Worm (Caenorhabditis elegans) whole organism, L4 larva: Measurements from ENCODE around the gene dnj-11.

ENCODE experiments used
- ces-1 ChIP-seq: fragments of 150-350 bp; sonication (generic microtip); optimal IDR thresholded peaks from 4 replicates; lab custom pipeline; 2014; ENCODE audit warnings: missing biosample characterization, missing genetic modification reagents, missing genetic modification characterization
- daf-12 ChIP-seq: fragments of 150-350 bp; optimal IDR thresholded peaks from 2 replicates; lab custom pipeline; 2014; ENCODE audit warnings: missing biosample characterization, missing genetic modification reagents, missing genetic modification characterization
- daf-16 ChIP-seq, 3 experiments: sonication (generic microtip); optimal IDR thresholded peaks; 2 replicates each; lab custom pipeline; 2016 to 2017; ENCODE audit warnings: missing genetic modification characterization in 3 of 3, missing genetic modification reagents in 3 of 3, mild to moderate bottlenecking in 2 of 3, missing compliant biosample characterization in 2 of 3, missing biosample characterization in 1 of 3, moderate library complexity in 1 of 3
- dmd-6 ChIP-seq: fragments of 200-800 bp; sonication (Bioruptor generic); IDR thresholded peaks from 2 replicates; pipeline ENCODE4 v1.3.6; 2022; ENCODE audit warnings: missing genetic modification reagents, missing genetic modification characterization, missing compliant biosample characterization
- dve-1 ChIP-seq: sonication (generic microtip); optimal IDR thresholded peaks from 2 replicates; lab custom pipeline; 2017; ENCODE audit warnings: antibody characterized with exemption, mild to moderate bottlenecking, missing genetic modification characterization, missing compliant biosample characterization; ENCODE audit not compliant: insufficient read depth
- fos-1 ChIP-seq: fragments of 150-350 bp; optimal IDR thresholded peaks from 2 replicates; lab custom pipeline; 2014; ENCODE audit warnings: missing biosample characterization, missing genetic modification characterization
- hlh-11 ChIP-seq: fragments of 200-800 bp; sonication (Bioruptor generic); optimal IDR thresholded peaks from 2 replicates; lab custom pipeline; 2018; ENCODE audit warnings: mild to moderate bottlenecking, missing genetic modification characterization, missing compliant biosample characterization
- hlh-30 ChIP-seq: sonication (generic microtip); optimal IDR thresholded peaks from 2 replicates; lab custom pipeline; 2017; ENCODE audit warnings: antibody characterized with exemption, mild to moderate bottlenecking, missing genetic modification characterization, missing compliant biosample characterization; ENCODE audit not compliant: insufficient read depth
- lin-1 ChIP-seq: fragments of 200-800 bp; sonication (Bioruptor generic); IDR thresholded peaks from 2 replicates; pipeline ENCODE4 v1.3.6; 2022; ENCODE audit warnings: missing genetic modification reagents, missing genetic modification characterization, missing compliant biosample characterization
- lin-38 ChIP-seq: fragments of 200-800 bp; sonication (Bioruptor generic); IDR thresholded peaks from 2 replicates; pipeline ENCODE4 v1.3.6; 2022; ENCODE audit warnings: missing genetic modification reagents, missing genetic modification characterization, missing compliant biosample characterization
- mdl-1 ChIP-seq, 2 experiments: fragments of 150-350 bp in 1 of 2; sonication (generic microtip) in 1 of 2; optimal IDR thresholded peaks; 2 replicates each; lab custom pipeline; 2014 to 2017; ENCODE audit warnings: missing biosample characterization in 2 of 2, missing genetic modification characterization in 2 of 2
- mdt-29 ChIP-seq: fragments of 200-800 bp; sonication (Bioruptor generic); IDR thresholded peaks from 2 replicates; pipeline ENCODE4 v1.3.6; 2022; ENCODE audit warnings: missing genetic modification reagents, missing genetic modification characterization, missing compliant biosample characterization
- mes-2 ChIP-seq: sonication (generic microtip); optimal IDR thresholded peaks from 2 replicates; lab custom pipeline; 2016; ENCODE audit warnings: missing genotype, mild to moderate bottlenecking, missing genetic modification characterization, missing compliant biosample characterization; ENCODE audit not compliant: poor library complexity, severe bottlenecking
- mxl-3 ChIP-seq: fragments of 200-800 bp; sonication (Bioruptor generic); optimal IDR thresholded peaks from 2 replicates; lab custom pipeline; 2018; ENCODE audit warnings: mild to moderate bottlenecking, missing genetic modification characterization, missing compliant biosample characterization
- nhr-10 ChIP-seq: fragments of 150-350 bp; optimal IDR thresholded peaks from 2 replicates; lab custom pipeline; 2014; ENCODE audit warnings: missing biosample characterization, missing genetic modification characterization
- nhr-102 ChIP-seq: sonication (generic microtip); optimal IDR thresholded peaks from 2 replicates; lab custom pipeline; 2016; ENCODE audit warnings: mild to moderate bottlenecking, missing genetic modification characterization, moderate library complexity, missing compliant biosample characterization
- nhr-28 ChIP-seq: fragments of 150-350 bp; optimal IDR thresholded peaks from 2 replicates; lab custom pipeline; 2014; ENCODE audit warnings: missing biosample characterization, missing genetic modification characterization
- nhr-42 ChIP-seq: fragments of 200-800 bp; sonication (Bioruptor generic); IDR thresholded peaks from 2 replicates; pipeline ENCODE4 v1.3.6; 2022; ENCODE audit warnings: missing genetic modification characterization, missing compliant biosample characterization
- nhr-48 ChIP-seq: sonication (generic microtip); optimal IDR thresholded peaks from 2 replicates; lab custom pipeline; 2016; ENCODE audit warnings: mild to moderate bottlenecking, missing genetic modification characterization, missing compliant biosample characterization
- nhr-77 ChIP-seq: fragments of 150-350 bp; optimal IDR thresholded peaks from 2 replicates; lab custom pipeline; 2014; ENCODE audit warnings: missing biosample characterization, missing genetic modification characterization
- pha-4 ChIP-seq, 2 experiments: fragments of 150-350 bp in 1 of 2; fragments of 200-800 bp in 1 of 2; sonication (Bioruptor generic) in 1 of 2; IDR thresholded peaks in 1 of 2; optimal IDR thresholded peaks in 1 of 2; 2 replicates each; pipeline versions ENCODE4 v1.3.6 to Lab custom; 2014 to 2022; ENCODE audit warnings: missing genetic modification characterization in 2 of 2, missing genetic modification reagents in 2 of 2, missing biosample characterization in 1 of 2, missing compliant biosample characterization in 1 of 2
- php-3 ChIP-seq: fragments of 200-800 bp; sonication (Bioruptor generic); IDR thresholded peaks from 2 replicates; pipeline ENCODE4 v1.3.6; 2022; ENCODE audit warnings: missing genetic modification reagents, missing genetic modification characterization, missing compliant biosample characterization
- pqm-1 ChIP-seq: sonication (generic microtip); optimal IDR thresholded peaks from 2 replicates; lab custom pipeline; 2017; ENCODE audit warnings: missing biosample characterization, missing genetic modification characterization
- sdz-12 ChIP-seq: fragments of 200-800 bp; sonication (Bioruptor generic); optimal IDR thresholded peaks from 2 replicates; lab custom pipeline; 2018; ENCODE audit warnings: mild to moderate bottlenecking, missing genetic modification characterization, missing compliant biosample characterization
- set-16 ChIP-seq: fragments of 200-800 bp; sonication (Bioruptor generic); IDR thresholded peaks from 2 replicates; pipeline ENCODE4 v1.3.6; 2022; ENCODE audit warnings: missing genetic modification reagents, missing genetic modification characterization, missing compliant biosample characterization
- skn-1 ChIP-seq: fragments of 150-350 bp; optimal IDR thresholded peaks from 2 replicates; lab custom pipeline; 2014; ENCODE audit warnings: missing biosample characterization, missing genetic modification characterization
- snpc-1.2 ChIP-seq: fragments of 200-800 bp; sonication (Bioruptor generic); IDR thresholded peaks from 2 replicates; pipeline ENCODE4 v1.3.6; 2022; ENCODE audit warnings: missing genetic modification reagents, missing genetic modification characterization, missing compliant biosample characterization
- tra-1 ChIP-seq: fragments of 200-800 bp; sonication (Bioruptor generic); IDR thresholded peaks from 2 replicates; pipeline ENCODE4 v1.3.6; 2022; ENCODE audit warnings: missing genetic modification reagents, missing genetic modification characterization, missing compliant biosample characterization
- unc-62 ChIP-seq, 3 experiments: fragments of 150-350 bp in 1 of 3; sonication (generic microtip); optimal IDR thresholded peaks in 2 of 3; peaks in 1 of 3; 1 replicate in 1 of 3; 2 replicates in 2 of 3; lab custom pipeline; 2014 to 2017; ENCODE audit warnings: missing biosample characterization in 3 of 3, missing genetic modification characterization in 3 of 3, missing genetic modification reagents in 3 of 3, missing genotype in 1 of 3
- ztf-7 ChIP-seq: fragments of 150-350 bp; optimal IDR thresholded peaks from 2 replicates; lab custom pipeline; 2014; ENCODE audit warnings: missing biosample characterization, missing genetic modification characterization

dnj-11 gene

DNA sequence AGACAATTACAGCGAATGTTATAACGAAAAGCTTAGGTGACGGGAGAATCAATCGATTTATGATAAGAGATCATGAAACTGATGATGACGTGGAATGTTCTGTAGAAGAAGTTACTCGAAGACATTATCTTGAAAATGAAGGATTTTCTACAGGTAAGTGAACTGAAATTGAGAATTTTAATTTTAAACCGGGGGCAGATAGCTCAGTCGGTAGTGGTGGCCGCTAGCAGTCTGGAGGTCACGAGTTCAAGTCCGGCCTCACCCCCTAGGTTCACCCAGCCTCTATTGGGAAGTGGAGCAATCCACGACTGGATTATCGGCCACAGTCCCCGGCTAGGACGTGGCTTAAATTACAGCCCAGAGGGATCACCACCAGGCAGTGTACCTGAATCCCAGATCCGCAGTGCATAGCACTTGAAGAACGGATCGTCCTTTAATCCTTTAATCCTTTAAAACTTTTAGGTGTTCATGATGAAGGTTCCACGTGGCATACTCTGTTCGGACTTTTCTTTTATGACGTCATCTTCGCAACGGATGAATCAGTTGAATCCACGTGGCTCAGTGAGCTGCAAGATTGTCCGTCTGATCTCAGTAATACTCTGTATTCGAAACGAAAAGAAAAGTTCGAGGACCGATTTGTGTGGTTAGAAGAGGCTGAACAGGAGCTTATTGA, 34.2 kb upstream of the dnj-11 start:
- TF ChIP-seq set-16 (GFP tag; lab: Robert Waterston, UW): peak; percentile 11; the same call in 1 of the 2 replicates
- peak; percentile 59; the same call in 1 of the 2 replicates for TF ChIP-seq snpc-1.2 (GFP tag; lab: Robert Waterston, UW)
- TF ChIP-seq, all 104 proteins: peak for 2; not testable (repeated sequence) for 102

DNA sequence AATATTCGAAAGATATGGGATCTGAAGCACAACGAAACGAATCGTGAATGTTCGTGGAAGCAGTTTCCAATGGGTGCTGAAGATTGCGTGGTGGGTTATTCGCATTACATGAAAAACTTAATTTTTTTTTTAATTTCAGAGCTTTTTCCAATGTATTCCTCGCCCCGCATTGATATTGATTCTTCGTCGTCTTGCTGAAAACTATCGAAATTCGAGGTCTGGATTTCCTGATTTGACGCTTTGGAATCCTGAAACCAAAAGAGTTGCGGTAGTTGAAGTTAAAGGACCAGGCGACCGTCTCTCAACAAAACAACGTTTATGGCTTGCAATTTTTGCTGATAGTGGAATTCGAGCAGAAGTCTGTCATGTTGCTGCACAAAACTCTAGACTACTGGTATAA, 33.6 kb upstream of the dnj-11 start:
- TF ChIP-seq hlh-11: peak; percentile 11
- no peak for TF ChIP-seq snpc-1.2 (GFP tag; lab: Robert Waterston, UW)
- peak; percentile 1 for TF ChIP-seq dve-1
- TF ChIP-seq mdt-29 (GFP tag; lab: Robert Waterston, UW): 0 out of 2 replicates have a peak, but pooled peaks have one; percentile 18
- no peak for TF ChIP-seq php-3 (GFP tag; lab: Robert Waterston, UW)
- no peak for TF ChIP-seq daf-16 (GFP tag; optimal IDR thresholded peaks at IDR 0.05; lab: Kevin White, UChicago)
- peak; percentile 79 for TF ChIP-seq daf-16 (tag; optimal IDR thresholded peaks at IDR 0.05; lab: Kevin White, UChicago)
- 0 out of 2 replicates have a peak, but pooled peaks have one; percentile 15 for TF ChIP-seq nhr-42

DNA sequence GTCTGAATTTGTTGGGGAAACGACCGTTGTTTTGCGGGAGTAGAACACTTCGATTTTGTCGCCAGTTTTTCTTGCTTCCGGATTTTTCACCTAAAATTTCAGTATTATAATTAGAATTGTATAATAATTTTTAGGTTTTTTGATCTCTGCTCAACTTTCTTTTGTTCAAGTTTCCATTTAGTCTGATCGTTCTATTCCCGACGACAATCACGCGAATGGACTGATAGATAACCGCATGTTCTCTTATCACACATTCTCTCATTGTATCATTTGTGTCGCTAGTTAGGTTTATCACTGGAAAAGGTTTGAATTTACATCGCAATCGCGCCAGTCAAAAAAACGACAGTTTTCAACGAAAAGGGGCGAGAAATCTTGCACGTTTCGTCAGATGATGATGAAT, 30.8 kb upstream of the dnj-11 start:
- TF ChIP-seq dmd-6 (GFP tag; lab: Robert Waterston, UW): peak; percentile 84
- peak; percentile 88 for TF ChIP-seq dve-1
- TF ChIP-seq fos-1 (tag; lab: Kevin White, UChicago): no peak
- TF ChIP-seq nhr-10: peak; percentile 54
- TF ChIP-seq php-3 (GFP tag; lab: Robert Waterston, UW): peak; percentile 61
- TF ChIP-seq unc-62 (GFP tag; optimal IDR thresholded peaks at IDR 0.05 in 1 of 2; lab: Kevin White, UChicago): no peak
- no peak for TF ChIP-seq unc-62 (tag; optimal IDR thresholded peaks at IDR 0.05; lab: Kevin White, UChicago)
- TF ChIP-seq pqm-1 (tag; lab: Kevin White, UChicago): peak; percentile 95
- peak; percentile 3 for TF ChIP-seq nhr-102 (tag; lab: Kevin White, UChicago)
- peak; percentile 79 for TF ChIP-seq hlh-30 (tag; lab: Kevin White, UChicago)
- TF ChIP-seq mes-2 (tag; lab: Kevin White, UChicago): peak; percentile 66
- TF ChIP-seq sdz-12: no peak
- no peak; the same call in 1 of the 2 replicates for TF ChIP-seq lin-38 (GFP tag; lab: Robert Waterston, UW)
- TF ChIP-seq ztf-7 (tag; lab: Kevin White, UChicago): peak; percentile 48
- no peak for TF ChIP-seq daf-12 (tag; lab: Kevin White, UChicago)
- peak; percentile 5 for TF ChIP-seq skn-1 (tag; lab: Kevin White, UChicago)
- TF ChIP-seq mdl-1 (tag; optimal IDR thresholded peaks at IDR 0.05; lab: Kevin White, UChicago): peak in 1 of 2 experiments; percentile 56
- TF ChIP-seq nhr-28 (tag; lab: Kevin White, UChicago): peak; percentile 91
- TF ChIP-seq lin-1 (GFP tag; lab: Robert Waterston, UW): peak; percentile 50; the same call in 1 of the 2 replicates
- peak; percentile 83 for TF ChIP-seq hlh-11
- peak; percentile 42; the same call in 1 of the 2 replicates for TF ChIP-seq pha-4 (GFP tag; IDR thresholded peaks at IDR 0.05; lab: Robert Waterston, UW)
- no peak for TF ChIP-seq pha-4 (tag; optimal IDR thresholded peaks at IDR 0.05; lab: Kevin White, UChicago)
- TF ChIP-seq mxl-3 (GFP tag; lab: Kevin White, UChicago): peak; percentile 74
- TF ChIP-seq tra-1 (GFP tag; lab: Robert Waterston, UW): 0 out of 2 replicates have a peak, but pooled peaks have one; percentile 14
- TF ChIP-seq nhr-48: peak; percentile 26
- TF ChIP-seq ces-1 (GFP tag; lab: Kevin White, UChicago): no peak
- TF ChIP-seq nhr-77 (tag; lab: Kevin White, UChicago): peak; percentile 59
- no peak for TF ChIP-seq daf-16 (GFP tag; optimal IDR thresholded peaks at IDR 0.05; lab: Kevin White, UChicago)
- TF ChIP-seq daf-16 (tag; optimal IDR thresholded peaks at IDR 0.05; lab: Kevin White, UChicago): peak; percentile 66
- TF ChIP-seq, all 104 proteins: peak for 20
